Worm (Caenorhabditis elegans): ENCODE measurements around the gene C32D5.4.

DNA sequence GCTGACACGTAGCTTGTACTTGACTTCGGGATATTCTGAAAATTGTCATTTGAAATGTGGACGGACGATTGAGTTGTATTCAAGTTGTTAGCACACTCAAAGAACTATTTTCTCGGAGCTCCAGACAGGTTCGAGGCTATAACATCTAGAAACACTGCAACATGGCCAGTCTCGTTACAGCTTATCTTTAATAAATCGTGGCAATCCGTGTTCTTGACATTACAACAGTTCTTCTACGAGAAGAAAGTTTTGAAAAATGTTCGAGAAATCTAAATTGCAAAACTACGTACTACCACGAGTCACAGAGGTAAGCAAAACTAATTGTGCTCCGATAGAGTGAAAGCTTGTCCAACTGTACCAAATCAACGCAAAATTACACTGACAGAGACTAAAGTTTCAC, 798 bp downstream of the C32D5.4 start:
- TF ChIP-seq C06A6.2 (GFP tag; conservative IDR thresholded peaks at IDR 0.05): no peak
- no peak for TF ChIP-seq hlh-26 (GFP tag; conservative IDR thresholded peaks at IDR 0.05)
- no peak for TF ChIP-seq attf-5 (GFP tag; optimal IDR thresholded peaks at IDR 0.05)

All from whole organism, young adult.